Worm (Caenorhabditis elegans) whole organism, L1 larva: Measurements from ENCODE around the gene M04D8.7.
A peak's percentile ranks its signal among the peaks of the same experiment; 100 is the strongest.

Experiments
- C04F5.9 ChIP-seq: sonication (generic microtip); optimal IDR thresholded peaks from 2 replicates; lab custom pipeline; 2016; ENCODE audit warnings: missing genetic modification characterization, missing compliant biosample characterization
- C16A3.4 ChIP-seq: fragments of 150-350 bp; optimal IDR thresholded peaks from 2 replicates; lab custom pipeline; 2014; ENCODE audit warnings: missing biosample characterization, missing genetic modification characterization
- C34B4.2 ChIP-seq: sonication (generic microtip); optimal IDR thresholded peaks from 2 replicates; lab custom pipeline; 2017; ENCODE audit warnings: mild to moderate bottlenecking, missing genetic modification characterization, missing compliant biosample characterization
- aha-1 ChIP-seq: fragments of 150-350 bp; optimal IDR thresholded peaks from 2 replicates; lab custom pipeline; 2014; ENCODE audit warnings: missing biosample characterization, missing genetic modification characterization
- aly-2 ChIP-seq: fragments of 150-350 bp; optimal IDR thresholded peaks from 2 replicates; lab custom pipeline; 2014; ENCODE audit warnings: missing biosample characterization, missing genetic modification characterization
- ama-1 ChIP-seq: fragments of 150-350 bp; optimal IDR thresholded peaks from 2 replicates; lab custom pipeline; 2014
- ceh-8 ChIP-seq: fragments of 200-800 bp; sonication (Bioruptor generic); optimal IDR thresholded peaks from 2 replicates; lab custom pipeline; 2018; ENCODE audit warnings: mild to moderate bottlenecking, missing genetic modification characterization, moderate library complexity, missing compliant biosample characterization
- ceh-82 ChIP-seq, 3 experiments: fragments of 150-350 bp in 1 of 3; sonication (generic microtip) in 2 of 3; optimal IDR thresholded peaks; 2 replicates each; lab custom pipeline; 2014 to 2017; ENCODE audit warnings: missing biosample characterization in 3 of 3, missing genetic modification characterization in 3 of 3
- ceh-88 ChIP-seq: fragments of 200-800 bp; sonication (Bioruptor generic); IDR thresholded peaks from 2 replicates; pipeline ENCODE4 v1.3.6; 2022; ENCODE audit warnings: missing genetic modification characterization, missing compliant biosample characterization
- ces-1 ChIP-seq: fragments of 150-350 bp; optimal IDR thresholded peaks from 2 replicates; lab custom pipeline; 2014; ENCODE audit warnings: missing biosample characterization, missing genetic modification reagents, missing genetic modification characterization
- dpl-1 ChIP-seq, 3 experiments: fragments of 150-350 bp in 2 of 3; sonication (generic microtip) in 1 of 3; optimal IDR thresholded peaks; 2 replicates each; lab custom pipeline; 2014 to 2017; ENCODE audit warnings: missing biosample characterization in 3 of 3, missing genetic modification characterization in 3 of 3, missing genetic modification reagents in 3 of 3
- dsc-1 ChIP-seq: sonication (generic microtip); optimal IDR thresholded peaks from 2 replicates; lab custom pipeline; 2016; ENCODE audit warnings: mild to moderate bottlenecking, missing genetic modification characterization, missing compliant biosample characterization
- efl-1 ChIP-seq, 4 experiments: fragments of 150-350 bp; optimal IDR thresholded peaks in 3 of 4; peaks in 1 of 4; 1 replicate in 1 of 4; 2 replicates in 3 of 4; lab custom pipeline; 2014; ENCODE audit warnings: missing biosample characterization in 2 of 4, missing genetic modification characterization in 2 of 4, missing genetic modification reagents in 2 of 4
- egl-13 ChIP-seq: sonication (generic microtip); optimal IDR thresholded peaks from 2 replicates; lab custom pipeline; 2016; ENCODE audit warnings: missing genotype, missing genetic modification reagents, missing genetic modification characterization, missing compliant biosample characterization
- elt-2 ChIP-seq: sonication (generic microtip); optimal IDR thresholded peaks from 2 replicates; lab custom pipeline; 2016; ENCODE audit warnings: missing genetic modification characterization, mild to moderate bottlenecking, inconsistent platforms, missing compliant biosample characterization, missing genetic modification reagents
- elt-3 ChIP-seq, 6 experiments: fragments of 150-350 bp in 1 of 6; sonication (generic microtip); optimal IDR thresholded peaks; 2 replicates each; lab custom pipeline; 2017 to 2018; ENCODE audit warnings: missing biosample characterization in 6 of 6, missing genetic modification characterization in 6 of 6, inconsistent platforms in 1 of 6
- fkh-10 ChIP-seq: sonication (generic microtip); optimal IDR thresholded peaks from 2 replicates; lab custom pipeline; 2017; ENCODE audit warnings: missing biosample characterization, missing genetic modification reagents, missing genetic modification characterization
- fkh-8 ChIP-seq: sonication (generic microtip); optimal IDR thresholded peaks from 2 replicates; lab custom pipeline; 2016; ENCODE audit warnings: mild to moderate bottlenecking, missing genetic modification characterization, missing compliant biosample characterization
- lin-15B ChIP-seq: fragments of 150-350 bp; sonication (generic microtip); optimal IDR thresholded peaks from 3 replicates; lab custom pipeline; 2014; ENCODE audit warnings: missing biosample characterization, missing genetic modification characterization
- lin-35 ChIP-seq, 2 experiments: fragments of 150-350 bp; optimal IDR thresholded peaks; 2 replicates each; lab custom pipeline; 2014; ENCODE audit warnings: missing biosample characterization in 2 of 2, missing genetic modification characterization in 2 of 2, missing genetic modification reagents in 2 of 2
- lin-39 ChIP-seq: fragments of 150-350 bp; optimal IDR thresholded peaks from 2 replicates; lab custom pipeline; 2014; ENCODE audit warnings: missing biosample characterization, missing genetic modification reagents, missing genetic modification characterization
- lir-3 ChIP-seq: sonication (generic microtip); optimal IDR thresholded peaks from 2 replicates; lab custom pipeline; 2016; ENCODE audit warnings: mild to moderate bottlenecking, missing genetic modification characterization, moderate library complexity, missing compliant biosample characterization; ENCODE audit not compliant: poor library complexity
- lsy-2 ChIP-seq, 2 experiments: fragments of 150-350 bp; optimal IDR thresholded peaks; 2 replicates each; lab custom pipeline; 2014; ENCODE audit warnings: missing biosample characterization in 2 of 2, missing genetic modification characterization in 2 of 2
- mab-9 ChIP-seq: fragments of 200-800 bp; sonication (Bioruptor generic); IDR thresholded peaks from 2 replicates; pipeline ENCODE4 v1.3.6; 2022; ENCODE audit warnings: missing genetic modification reagents, missing genetic modification characterization, missing compliant biosample characterization
- mep-1 ChIP-seq: fragments of 150-350 bp; optimal IDR thresholded peaks from 2 replicates; lab custom pipeline; 2014; ENCODE audit warnings: missing biosample characterization, missing genetic modification characterization
- nhr-12 ChIP-seq: sonication (generic microtip); optimal IDR thresholded peaks from 2 replicates; lab custom pipeline; 2017; ENCODE audit warnings: missing biosample characterization, missing genetic modification characterization
- nhr-237 ChIP-seq: fragments of 150-350 bp; optimal IDR thresholded peaks from 2 replicates; lab custom pipeline; 2014; ENCODE audit warnings: missing biosample characterization, missing genetic modification characterization
- nhr-47 ChIP-seq: sonication (generic microtip); optimal IDR thresholded peaks from 2 replicates; lab custom pipeline; 2016; ENCODE audit warnings: mild to moderate bottlenecking, missing genetic modification characterization, moderate library complexity, missing compliant biosample characterization
- pag-3 ChIP-seq: sonication (generic microtip); optimal IDR thresholded peaks from 2 replicates; lab custom pipeline; 2017; ENCODE audit warnings: missing genetic modification characterization, mild to moderate bottlenecking, missing compliant biosample characterization, antibody characterized with exemption, borderline replicate concordance; ENCODE audit not compliant: insufficient read depth
- snpc-4 ChIP-seq: fragments of 150-350 bp; optimal IDR thresholded peaks from 2 replicates; lab custom pipeline; 2014; ENCODE audit warnings: missing biosample characterization, missing genetic modification characterization
- snu-23 ChIP-seq: sonication (generic microtip); optimal IDR thresholded peaks from 2 replicates; lab custom pipeline; 2016; ENCODE audit warnings: missing genetic modification characterization, missing compliant biosample characterization
- sup-37 ChIP-seq: fragments of 200-800 bp; sonication (Bioruptor generic); optimal IDR thresholded peaks from 2 replicates; lab custom pipeline; 2018; ENCODE audit warnings: mild to moderate bottlenecking, missing genetic modification characterization, missing compliant biosample characterization
- vab-15 ChIP-seq: sonication (generic microtip); optimal IDR thresholded peaks from 2 replicates; lab custom pipeline; 2017; ENCODE audit warnings: missing genotype, mild to moderate bottlenecking, missing genetic modification characterization, missing compliant biosample characterization
- xbp-1 ChIP-seq: sonication (generic microtip); optimal IDR thresholded peaks from 2 replicates; lab custom pipeline; 2016; ENCODE audit warnings: missing genetic modification characterization, missing compliant biosample characterization
- ztf-11 ChIP-seq, 2 experiments: sonication (generic microtip); optimal IDR thresholded peaks; 2 replicates each; lab custom pipeline; 2016 to 2017; ENCODE audit warnings: missing genetic modification characterization in 2 of 2, missing biosample characterization in 1 of 2, missing compliant biosample characterization in 1 of 2

M04D8.7 gene

ce11 chrIII:10016413-10017051 lies 20.7 kb upstream of the M04D8.7 start, which contains the start of gene rgs-1 (continued):
- TF ChIP-seq efl-1 (optimal IDR thresholded peaks at IDR 0.05; lab: Kevin White, UChicago) (peak; percentile 38 to 49), efl-1 (GFP tag; optimal IDR thresholded peaks at IDR 0.05 in 1 of 2; lab: Kevin White, UChicago) (no peak), fkh-10 (peak; percentile 61), xbp-1 (tag; lab: Kevin White, UChicago) (peak; percentile 49), lsy-2 (tag; optimal IDR thresholded peaks at IDR 0.05; lab: Kevin White, UChicago) (peak; percentile 7 to 46), snpc-4 (tag; lab: Kevin White, UChicago) (peak; percentile 34), mab-9 (GFP tag; lab: Robert Waterston, UW) (no peak), lir-3 (tag; lab: Kevin White, UChicago) (no peak)

ce11 chrIII:10018007-10018406 lies 19.2 kb upstream of the M04D8.7 start:
- TF ChIP-seq snpc-4 (tag; lab: Kevin White, UChicago) (peak; percentile 25), egl-13 (tag; lab: Kevin White, UChicago) (no peak), lin-35 (GFP tag; optimal IDR thresholded peaks at IDR 0.05; lab: Kevin White, UChicago) (no peak), fkh-8 (tag; lab: Kevin White, UChicago) (peak; percentile 6), ceh-8 (GFP tag; lab: Kevin White, UChicago) (peak; percentile 43), vab-15 (tag; lab: Kevin White, UChicago) (no peak), ceh-88 (no peak)

ce11 chrIII:10023452-10023851 lies 13.8 kb upstream of the M04D8.7 start, which contains the start of gene ins-21:
TSS of gene ins-21 (plus strand) at chrIII:10023752.
- no peak for TF ChIP-seq C16A3.4 (tag; lab: Kevin White, UChicago)
- TF ChIP-seq C04F5.9 (tag; lab: Kevin White, UChicago) = no peak
- TF ChIP-seq aly-2 (tag; lab: Kevin White, UChicago) = no peak
- TF ChIP-seq ces-1 (GFP tag; lab: Kevin White, UChicago) = no peak
- TF ChIP-seq lin-39 = no peak
- TF ChIP-seq snu-23 (GFP tag; lab: Kevin White, UChicago) = no peak
- no peak for TF ChIP-seq C34B4.2 (tag; lab: Kevin White, UChicago)
- no peak for TF ChIP-seq ceh-8 (GFP tag; lab: Kevin White, UChicago)
- TF ChIP-seq nhr-47 (tag; lab: Kevin White, UChicago) = no peak
- TF ChIP-seq nhr-237 (tag; lab: Kevin White, UChicago) = no peak
- TF ChIP-seq mep-1 (tag; lab: Kevin White, UChicago) = no peak
- TF ChIP-seq aha-1 = no peak
- TF ChIP-seq lin-15B (tag; lab: Kevin White, UChicago) = no peak
- no peak for TF ChIP-seq elt-3 (tag; optimal IDR thresholded peaks at IDR 0.05; lab: Kevin White, UChicago)
- no peak for TF ChIP-seq sup-37 (GFP tag; lab: Kevin White, UChicago)
- TF ChIP-seq dpl-1 (GFP tag; optimal IDR thresholded peaks at IDR 0.05; lab: Kevin White, UChicago) = no peak
- TF ChIP-seq elt-2 = no peak
- no peak for TF ChIP-seq ztf-11 (tag; optimal IDR thresholded peaks at IDR 0.05; lab: Kevin White, UChicago)

ce11 chrIII:10025989-10026388 lies 11.3 kb upstream of the M04D8.7 start, which contains the start of gene ins-22:
TSS of gene ins-22 (plus strand) at chrIII:10026289.
- TF ChIP-seq aly-2 (tag; lab: Kevin White, UChicago) = no peak
- no peak for TF ChIP-seq nhr-12 (tag; lab: Kevin White, UChicago)
- TF ChIP-seq dsc-1 = no peak
- no peak for TF ChIP-seq ama-1 (lab: Kevin White, UChicago)
- TF ChIP-seq ceh-82 (tag; optimal IDR thresholded peaks at IDR 0.05; lab: Kevin White, UChicago) = no peak
- no peak for TF ChIP-seq lin-35 (GFP tag; optimal IDR thresholded peaks at IDR 0.05; lab: Kevin White, UChicago)
- no peak for TF ChIP-seq vab-15 (tag; lab: Kevin White, UChicago)
- TF ChIP-seq pag-3 (tag; lab: Kevin White, UChicago) = no peak
